Fruit fly (Drosophila melanogaster) whole organism: ENCODE results near the gene Cyp6a18.

ENCODE experiments used
- CG8478 ChIP-seq: fragments of >200 bp; optimal IDR thresholded peaks from 2 replicates; lab custom pipeline; 2018; ENCODE audit warnings: inconsistent platforms
- Dll ChIP-seq: fragments of >200 bp; optimal IDR thresholded peaks from 2 replicates; lab custom pipeline; 2017
- EcR ChIP-seq, 2 experiments: fragments of >200 bp; optimal IDR thresholded peaks; 2 replicates each; lab custom pipeline; 2017; ENCODE audit warnings: missing biosample characterization in 2 of 2, missing genetic modification characterization in 2 of 2, missing genetic modification reagents in 2 of 2
- pan ChIP-seq: fragments of >200 bp; optimal IDR thresholded peaks from 2 replicates; lab custom pipeline; 2017
- psq ChIP-seq: fragments of >200 bp; optimal IDR thresholded peaks from 2 replicates; lab custom pipeline; 2017
- usp ChIP-seq: fragments of >200 bp; optimal IDR thresholded peaks from 2 replicates; lab custom pipeline; 2017; ENCODE audit warnings: missing biosample characterization, missing genetic modification characterization, mixed read lengths

Gene Cyp6a18

dm6 chr3R:27478375-27478774 lies at the start of gene Cyp6a18:
Gene Cyp6a18 (plus strand): TSS chr3R:27478675.
- no peak for TF ChIP-seq CG8478
- TF ChIP-seq EcR (GFP tag; optimal IDR thresholded peaks at IDR 0.05; lab: Kevin White, UChicago), result no peak
- TF ChIP-seq pan (lab: Kevin White, UChicago), result no peak
- TF ChIP-seq psq, result no peak
- TF ChIP-seq usp, result no peak
- TF ChIP-seq Dll, result no peak

dm6 chr3R:27437308-27437707 lies 41.2 kb upstream of the Cyp6a18 start, which contains the start of gene side:
Gene side (minus strand): TSS chr3R:27437482.
- TF ChIP-seq Dll (no peak), CG8478 (no peak), usp (no peak), psq (no peak), EcR (GFP tag; optimal IDR thresholded peaks at IDR 0.05; lab: Kevin White, UChicago) (no peak), pan (lab: Kevin White, UChicago) (no peak)

- TF ChIP-seq usp (no peak), psq (no peak), pan (lab: Kevin White, UChicago) (no peak), EcR (GFP tag; optimal IDR thresholded peaks at IDR 0.05; lab: Kevin White, UChicago) (no peak), CG8478 (no peak), Dll (no peak)
These were observed 40.1 kb upstream of the Cyp6a18 start for dm6 chr3R:27438370-27438769.

- TF ChIP-seq psq (no peak), CG8478 (no peak), EcR (GFP tag; optimal IDR thresholded peaks at IDR 0.05; lab: Kevin White, UChicago) (no peak), usp (no peak)
These were observed 38.5 kb upstream of the Cyp6a18 start, which contains the start of gene CG43447 for dm6 chr3R:27440012-27440411. Gene CG43447 (plus strand): TSS chr3R:27440312.

- TF ChIP-seq psq (no peak), Dll (no peak), usp (no peak), CG8478 (no peak), pan (lab: Kevin White, UChicago) (no peak), EcR (GFP tag; optimal IDR thresholded peaks at IDR 0.05; lab: Kevin White, UChicago) (no peak)
These were observed 37.8 kb upstream of the Cyp6a18 start, which contains the start of gene CG44290 for dm6 chr3R:27440628-27441027. Gene CG44290 (minus strand): TSS chr3R:27440944.

- TF ChIP-seq psq (no peak), pan (lab: Kevin White, UChicago) (no peak), EcR (GFP tag; optimal IDR thresholded peaks at IDR 0.05; lab: Kevin White, UChicago) (no peak), CG8478 (no peak), usp (no peak), Dll (no peak)
These were observed 37.2 kb upstream of the Cyp6a18 start for dm6 chr3R:27441219-27441808.

- TF ChIP-seq pan (lab: Kevin White, UChicago) (no peak), Dll (no peak), usp (no peak), EcR (GFP tag; optimal IDR thresholded peaks at IDR 0.05; lab: Kevin White, UChicago) (no peak), CG8478 (no peak), psq (no peak)
These were observed 35.9 kb upstream of the Cyp6a18 start for dm6 chr3R:27442483-27442979.

dm6 chr3R:27445311-27445710 lies 33.2 kb upstream of the Cyp6a18 start:
- TF ChIP-seq EcR (GFP tag; optimal IDR thresholded peaks at IDR 0.05; lab: Kevin White, UChicago), result no peak
- no peak for TF ChIP-seq Dll
- no peak for TF ChIP-seq usp
- TF ChIP-seq psq, result no peak
- TF ChIP-seq pan (lab: Kevin White, UChicago), result no peak
- no peak for TF ChIP-seq CG8478

dm6 chr3R:27462917-27463316 lies 15.6 kb upstream of the Cyp6a18 start:
- TF ChIP-seq psq, result no peak

- TF ChIP-seq psq, result no peak
- no peak for TF ChIP-seq usp
These were observed 14.6 kb upstream of the Cyp6a18 start, which contains the start of gene CG13978 for dm6 chr3R:27463889-27464288. Gene CG13978 (plus strand): TSS chr3R:27464189.

- TF ChIP-seq CG8478 (no peak), Dll (no peak), pan (lab: Kevin White, UChicago) (no peak), psq (no peak), EcR (GFP tag; optimal IDR thresholded peaks at IDR 0.05; lab: Kevin White, UChicago) (no peak), usp (no peak)
These were observed 968 bp upstream of the Cyp6a18 start for dm6 chr3R:27477507-27477906.

- TF ChIP-seq CG8478 (no peak), Dll (no peak), pan (lab: Kevin White, UChicago) (no peak), psq (no peak), usp (no peak), EcR (GFP tag; optimal IDR thresholded peaks at IDR 0.05; lab: Kevin White, UChicago) (no peak)
These were observed 9.2 kb downstream of the Cyp6a18 start, which contains the start of gene Gr98a for dm6 chr3R:27487627-27488026. Gene Gr98a (plus strand): TSS chr3R:27487927.

- TF ChIP-seq pan (lab: Kevin White, UChicago), result no peak
- TF ChIP-seq usp, result no peak
- no peak for TF ChIP-seq Dll
- TF ChIP-seq CG8478, result no peak
- TF ChIP-seq psq, result no peak
- TF ChIP-seq EcR (GFP tag; optimal IDR thresholded peaks at IDR 0.05; lab: Kevin White, UChicago), result no peak
These were observed 19.1 kb downstream of the Cyp6a18 start for dm6 chr3R:27497616-27498015.

- no peak for TF ChIP-seq pan (lab: Kevin White, UChicago)
- no peak for TF ChIP-seq usp
- TF ChIP-seq EcR (GFP tag; optimal IDR thresholded peaks at IDR 0.05; lab: Kevin White, UChicago), result no peak
- TF ChIP-seq CG8478, result no peak
- TF ChIP-seq psq, result no peak
- no peak for TF ChIP-seq Dll
These were observed 23.5 kb downstream of the Cyp6a18 start, which contains the start of gene CG43139 for dm6 chr3R:27501938-27502337. Gene CG43139 (minus strand): TSS chr3R:27502025.
